Worm (Caenorhabditis elegans): ENCODE measurements around the gene B0334.10.

B0334.10 gene

ce11 chrII:11472542-11472941 is 45.7 kb upstream of the B0334.10 start (continued):
- TF ChIP-seq let-526 (GFP tag; IDR thresholded peaks at IDR 0.05): no peak
- TF ChIP-seq K11D2.4 (GFP tag; IDR thresholded peaks at IDR 0.05): no peak
- peak; percentile 21 for TF ChIP-seq lin-40 (tag; optimal IDR thresholded peaks at IDR 0.05)
- 0 out of 2 replicates have a peak, but pooled peaks have one; percentile 17 for TF ChIP-seq lin-26 (GFP tag; IDR thresholded peaks at IDR 0.05)
- TF ChIP-seq tbx-9 (tag; optimal IDR thresholded peaks at IDR 0.05; ENCODE audit: borderline replicate concordance): no peak
- TF ChIP-seq F22D6.2 (tag; optimal IDR thresholded peaks at IDR 0.05): no peak
- no peak for TF ChIP-seq ama-1 (optimal IDR thresholded peaks at IDR 0.05)
- TF ChIP-seq ama-1 (GFP tag; optimal IDR thresholded peaks at IDR 0.05): no peak
- TF ChIP-seq cebp-2 (GFP tag; IDR thresholded peaks at IDR 0.05): no peak
- TF ChIP-seq let-607 (tag; optimal IDR thresholded peaks at IDR 0.05): no peak
- TF ChIP-seq F39B2.1 (GFP tag; IDR thresholded peaks at IDR 0.05): no peak
- TF ChIP-seq madf-8 (GFP tag; conservative IDR thresholded peaks at IDR 0.05): no peak
- no peak for TF ChIP-seq B0035.1 (tag; optimal IDR thresholded peaks at IDR 0.05)
- no peak for TF ChIP-seq aptf-3 (GFP tag; IDR thresholded peaks at IDR 0.05)
- TF ChIP-seq hsf-1 (GFP tag; IDR thresholded peaks at IDR 0.05): no peak
- TF ChIP-seq hrde-1 (tag; optimal IDR thresholded peaks at IDR 0.05; ENCODE audit: borderline replicate concordance): no peak
- TF ChIP-seq mes-4 (tag; optimal IDR thresholded peaks at IDR 0.05): no peak
- TF ChIP-seq F57A8.1 (GFP tag; optimal IDR thresholded peaks at IDR 0.05): no peak
- TF ChIP-seq nfya-2 (GFP tag; IDR thresholded peaks at IDR 0.05): no peak
- TF ChIP-seq F33H1.4 (GFP tag; IDR thresholded peaks at IDR 0.05): no peak

DNA sequence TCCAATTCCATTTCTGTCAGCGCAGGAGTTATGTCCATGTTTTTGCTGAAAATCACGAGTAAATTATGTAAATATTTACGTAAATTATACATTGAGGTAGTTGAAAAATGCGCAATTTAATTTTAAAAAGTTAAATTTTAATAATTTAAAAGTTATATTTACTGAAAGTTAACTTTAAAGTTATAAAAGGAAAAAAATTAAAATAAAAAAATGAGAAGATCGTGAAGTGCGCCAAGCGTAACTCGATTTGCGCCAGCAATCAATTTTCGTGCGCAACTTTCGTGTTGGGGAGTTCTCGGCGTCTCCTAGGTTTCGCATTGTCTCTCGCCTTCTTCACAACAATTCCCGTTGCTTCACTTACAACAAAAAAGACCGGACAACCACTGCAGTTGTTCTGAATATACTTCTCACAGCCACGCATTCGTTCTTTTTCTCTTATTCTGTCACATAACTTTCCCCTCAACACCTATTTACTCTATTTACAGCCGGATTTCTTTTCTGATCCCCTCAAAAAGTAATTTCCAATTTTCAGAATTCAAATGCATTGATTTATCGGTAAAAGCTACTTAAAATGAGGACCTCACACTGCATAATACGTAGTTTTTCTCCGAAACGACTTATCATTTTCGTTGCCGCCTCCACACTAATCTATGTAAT is 44.6 kb upstream of the B0334.10 start, which contains the start of the genes metl-1 and W02B12.11:
metl-1 (minus strand) TSS at position 51 of the 657 bp plus-strand sequence.
W02B12.11 (plus strand) TSS at position 337 of the 657 bp plus-strand sequence.
- TF ChIP-seq nhr-27 (tag; optimal IDR thresholded peaks at IDR 0.05) (no peak), lin-26 (GFP tag; IDR thresholded peaks at IDR 0.05) (peak; percentile 59; the same call in 1 of the 2 replicates), dpff-1 (tag; optimal IDR thresholded peaks at IDR 0.05) (no peak), hmg-20 (GFP tag; IDR thresholded peaks at IDR 0.05) (peak; percentile 80), F23B12.7 (tag; optimal IDR thresholded peaks at IDR 0.05; ENCODE audit: insufficient read depth) (peak; percentile 25), aptf-3 (GFP tag; IDR thresholded peaks at IDR 0.05) (no peak), zim-3 (tag; optimal IDR thresholded peaks at IDR 0.05) (no peak), egrh-3 (GFP tag; IDR thresholded peaks at IDR 0.05) (no peak), B0336.3 (GFP tag; IDR thresholded peaks at IDR 0.05) (peak; percentile 85), ekl-4 (GFP tag; IDR thresholded peaks at IDR 0.05) (peak; percentile 92), ceh-91 (GFP tag; IDR thresholded peaks at IDR 0.05) (peak; percentile 35; the same call in 1 of the 2 replicates), B0019.2 (GFP tag; conservative IDR thresholded peaks at IDR 0.05) (no peak; the same call in 1 of the 2 replicates), F37B4.10 (GFP tag; IDR thresholded peaks at IDR 0.05) (no peak), F57A8.1 (GFP tag; optimal IDR thresholded peaks at IDR 0.05) (no peak), T07F8.4 (tag; optimal IDR thresholded peaks at IDR 0.05) (no peak), nfyb-1 (GFP tag; IDR thresholded peaks at IDR 0.05) (peak; percentile 87), F33H1.4 (GFP tag; IDR thresholded peaks at IDR 0.05) (peak; percentile 75), attf-6 (GFP tag; IDR thresholded peaks at IDR 0.05) (no peak), ztf-18 (tag; optimal IDR thresholded peaks at IDR 0.05) (peak; percentile 99), sea-2 (GFP tag; IDR thresholded peaks at IDR 0.05) (no peak), snpc-1.1 (tag; optimal IDR thresholded peaks at IDR 0.05; ENCODE audit: insufficient read depth) (peak; percentile 39), unc-130 (GFP tag; optimal IDR thresholded peaks at IDR 0.05) (peak; percentile 8), Y56A3A.18 (GFP tag; IDR thresholded peaks at IDR 0.05) (peak; percentile 72; the same call in 1 of the 2 replicates), ceh-27 (GFP tag; optimal IDR thresholded peaks at IDR 0.05) (peak; percentile 43), madf-8 (GFP tag; conservative IDR thresholded peaks at IDR 0.05) (peak; percentile 67), rcor-1 (GFP tag; IDR thresholded peaks at IDR 0.05) (peak; percentile 92), athp-1 (tag; optimal IDR thresholded peaks at IDR 0.05) (no peak), chd-7 (tag; optimal IDR thresholded peaks at IDR 0.05) (peak; percentile 52), lir-1 (GFP tag; conservative IDR thresholded peaks at IDR 0.05) (0 out of 2 replicates have a peak, but pooled peaks have one; percentile 30), Y67H2A.10 (GFP tag; conservative IDR thresholded peaks at IDR 0.05) (no peak), Y95B8A.8 (GFP tag; IDR thresholded peaks at IDR 0.05) (no peak), tlf-1 (GFP tag; optimal IDR thresholded peaks at IDR 0.05) (peak; percentile 74)
